Worm (Caenorhabditis elegans) whole organism, midembryonic: ENCODE measurements around the gene vps-37.

Experiments
- T22C8.4 ChIP-seq: fragments of 200-800 bp; sonication (Bioruptor generic); IDR thresholded peaks from 2 replicates; pipeline ENCODE4 v1.3.6; 2022; ENCODE audit warnings: missing genetic modification characterization, missing compliant biosample characterization
- cog-1 ChIP-seq: sonication (generic microtip); optimal IDR thresholded peaks from 2 replicates; lab custom pipeline; 2016; ENCODE audit warnings: missing genetic modification characterization, missing compliant biosample characterization
- flt-1 ChIP-seq: fragments of 200-800 bp; sonication (Bioruptor generic); IDR thresholded peaks from 2 replicates; pipeline ENCODE4 v1.3.6; 2022; ENCODE audit warnings: missing genetic modification characterization, missing compliant biosample characterization
- klf-2 ChIP-seq: fragments of 200-800 bp; sonication (Bioruptor generic); conservative IDR thresholded peaks from 2 replicates; pipeline ENCODE4 v1.3.6; 2022; ENCODE audit warnings: missing genetic modification reagents, missing genetic modification characterization, missing compliant biosample characterization
- med-1 ChIP-seq: sonication (generic microtip); optimal IDR thresholded peaks from 2 replicates; lab custom pipeline; 2017; ENCODE audit warnings: missing genetic modification characterization, mild to moderate bottlenecking, missing compliant biosample characterization, antibody characterized with exemption, missing genetic modification reagents; ENCODE audit not compliant: insufficient read depth
- ref-1 ChIP-seq: fragments of 200-800 bp; sonication (Bioruptor generic); conservative IDR thresholded peaks from 2 replicates; pipeline ENCODE4 v1.3.6; 2022; ENCODE audit warnings: missing genetic modification reagents, missing genetic modification characterization, missing compliant biosample characterization
- tab-1 ChIP-seq: fragments of 200-800 bp; sonication (Bioruptor generic); IDR thresholded peaks from 2 replicates; pipeline ENCODE4 v1.3.6; 2022; ENCODE audit warnings: missing genetic modification characterization, missing compliant biosample characterization
- ztf-23 ChIP-seq: fragments of 200-800 bp; sonication (Bioruptor generic); IDR thresholded peaks from 2 replicates; pipeline ENCODE4 v1.3.6; 2022; ENCODE audit warnings: missing genetic modification reagents, missing genetic modification characterization, missing compliant biosample characterization
- ztf-29 ChIP-seq: fragments of 200-800 bp; sonication (Bioruptor generic); IDR thresholded peaks from 2 replicates; pipeline ENCODE4 v1.3.6; 2022; ENCODE audit warnings: missing genetic modification reagents, missing genetic modification characterization, missing compliant biosample characterization

Gene vps-37

DNA sequence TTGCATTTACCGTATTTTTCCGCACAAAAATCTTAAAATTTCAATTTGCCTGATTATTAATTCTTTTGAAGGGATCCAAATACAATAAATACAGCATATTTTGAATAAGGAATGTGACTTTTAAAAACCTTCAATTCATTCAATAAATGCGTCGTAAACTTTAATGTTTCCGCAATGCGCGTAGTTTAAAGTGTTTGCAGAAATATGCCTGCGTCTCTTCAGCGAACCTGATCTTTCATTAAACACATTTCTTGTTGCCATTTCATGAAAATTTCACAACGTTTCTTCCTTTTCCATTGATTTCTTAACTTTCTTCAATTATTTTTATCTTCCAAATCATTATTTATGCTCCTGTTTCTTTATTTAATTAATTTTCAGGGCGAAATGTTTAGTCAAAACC, at the start of gene vps-37:
TSS of gene vps-37 (plus strand) at position 378 of the 400 bp plus-strand sequence.
- TF ChIP-seq tab-1 (GFP tag; lab: Robert Waterston, UW) (peak; percentile 12; the same call in 1 of the 2 replicates), flt-1 (GFP tag; lab: Robert Waterston, UW) (0 out of 2 replicates have a peak, but pooled peaks have one; percentile 59), ztf-23 (GFP tag; lab: Robert Waterston, UW) (peak; percentile 41; the same call in 1 of the 2 replicates), cog-1 (peak; percentile 45), ref-1 (GFP tag; lab: Robert Waterston, UW) (no peak)

DNA sequence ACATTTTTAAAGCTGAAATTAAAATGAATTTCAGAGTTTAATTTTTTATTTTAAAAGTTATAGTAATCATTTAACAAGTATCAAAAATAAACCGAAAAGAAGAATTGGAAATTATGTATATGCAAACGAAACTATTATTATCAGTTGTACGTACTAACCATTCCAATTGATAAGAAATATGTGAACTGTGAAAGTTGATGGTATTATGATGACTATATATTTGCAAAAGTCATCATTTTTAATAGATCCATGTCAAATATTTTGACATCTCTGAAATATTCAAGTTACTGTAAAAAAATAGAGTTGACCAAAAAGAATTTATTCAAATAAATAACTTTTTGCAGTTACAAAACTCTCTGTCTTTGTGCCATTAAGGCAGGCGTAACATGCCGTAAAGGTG, 44.4 kb upstream of the vps-37 start, which contains the start of gene ugt-48:
TSS of gene ugt-48 (minus strand) at position 12 of the 400 bp plus-strand sequence.
- TF ChIP-seq tab-1 (GFP tag; lab: Robert Waterston, UW) = no peak
- no peak for TF ChIP-seq cog-1
- TF ChIP-seq ref-1 (GFP tag; lab: Robert Waterston, UW) = no peak
- no peak for TF ChIP-seq med-1 (GFP tag; lab: Kevin White, UChicago)

DNA sequence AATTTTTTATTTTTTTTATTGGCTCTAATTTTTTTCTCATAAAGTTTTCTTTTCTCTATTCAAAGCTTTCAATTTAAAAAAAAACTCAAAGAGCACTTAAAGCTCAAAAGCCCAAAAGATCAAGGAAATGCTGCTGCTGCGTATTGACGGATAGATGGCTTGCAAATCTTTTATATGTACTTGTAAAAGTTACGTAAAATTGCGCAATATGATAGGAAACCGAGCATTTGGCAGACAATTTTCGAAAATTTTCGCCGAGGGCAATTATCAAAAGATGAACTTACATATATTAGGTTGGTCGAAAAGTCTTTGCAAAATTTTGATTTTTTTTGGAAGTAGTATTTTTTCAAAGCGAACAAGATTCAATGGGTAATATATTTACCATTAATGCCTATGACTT, 44.0 kb upstream of the vps-37 start:
- TF ChIP-seq ztf-29 (no peak), cog-1 (no peak), flt-1 (GFP tag; lab: Robert Waterston, UW) (no peak), ref-1 (GFP tag; lab: Robert Waterston, UW) (no peak), T22C8.4 (GFP tag; lab: Robert Waterston, UW) (no peak), med-1 (GFP tag; lab: Kevin White, UChicago) (no peak), klf-2 (GFP tag; lab: Robert Waterston, UW) (no peak), ztf-23 (GFP tag; lab: Robert Waterston, UW) (no peak), tab-1 (GFP tag; lab: Robert Waterston, UW) (no peak)

DNA sequence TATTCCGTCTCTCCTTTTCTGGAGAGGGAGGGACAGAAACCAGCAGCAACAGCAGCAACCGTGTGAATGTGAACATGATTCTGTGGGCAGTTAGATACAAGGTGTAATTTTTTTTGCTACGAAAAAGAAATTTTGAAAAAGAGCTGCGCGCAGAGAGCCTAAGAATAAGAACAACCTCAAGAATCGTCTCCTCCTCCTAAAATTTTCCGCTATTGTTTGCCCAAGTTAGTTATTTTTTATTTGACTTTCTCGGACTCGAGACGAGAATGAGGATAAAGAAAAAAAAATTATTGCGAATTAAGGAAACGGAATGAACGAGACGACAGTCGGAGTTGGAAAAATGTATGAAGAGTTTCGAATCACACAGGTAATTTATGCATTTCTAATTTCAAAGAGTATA, 33.9 kb upstream of the vps-37 start, which contains the start of gene glb-5:
TSS of gene glb-5 (plus strand) at position 301 of the 400 bp plus-strand sequence.
- TF ChIP-seq tab-1 (GFP tag; lab: Robert Waterston, UW) (no peak), ref-1 (GFP tag; lab: Robert Waterston, UW) (no peak), klf-2 (GFP tag; lab: Robert Waterston, UW) (no peak), med-1 (GFP tag; lab: Kevin White, UChicago) (no peak), ztf-29 (no peak), cog-1 (no peak), flt-1 (GFP tag; lab: Robert Waterston, UW) (no peak), T22C8.4 (GFP tag; lab: Robert Waterston, UW) (no peak), ztf-23 (GFP tag; lab: Robert Waterston, UW) (no peak)

DNA sequence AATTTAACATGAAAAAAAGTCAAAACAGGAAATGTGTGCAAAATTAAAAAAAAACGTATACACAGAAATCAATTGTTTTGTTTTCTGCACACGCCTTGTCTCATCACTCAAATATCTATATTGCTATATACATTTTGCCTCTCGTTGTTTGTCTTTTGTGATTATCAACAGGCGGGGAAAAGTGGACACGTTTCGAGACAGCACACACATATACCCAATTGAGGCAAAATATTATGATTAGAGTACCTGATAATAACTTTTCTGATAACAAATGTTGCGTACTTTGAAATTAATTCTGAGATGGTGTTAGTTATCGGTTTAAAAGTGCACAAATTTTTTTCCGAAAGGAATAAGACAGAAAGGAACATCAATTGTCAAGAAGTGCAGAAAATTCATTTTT, 32.6 kb upstream of the vps-37 start:
- TF ChIP-seq klf-2 (GFP tag; lab: Robert Waterston, UW) = no peak
- no peak for TF ChIP-seq flt-1 (GFP tag; lab: Robert Waterston, UW)
- TF ChIP-seq ztf-29 = no peak
- TF ChIP-seq cog-1 = no peak
- TF ChIP-seq T22C8.4 (GFP tag; lab: Robert Waterston, UW) = no peak
- no peak for TF ChIP-seq med-1 (GFP tag; lab: Kevin White, UChicago)
- TF ChIP-seq tab-1 (GFP tag; lab: Robert Waterston, UW) = no peak
- no peak for TF ChIP-seq ref-1 (GFP tag; lab: Robert Waterston, UW)
- TF ChIP-seq ztf-23 (GFP tag; lab: Robert Waterston, UW) = no peak

DNA sequence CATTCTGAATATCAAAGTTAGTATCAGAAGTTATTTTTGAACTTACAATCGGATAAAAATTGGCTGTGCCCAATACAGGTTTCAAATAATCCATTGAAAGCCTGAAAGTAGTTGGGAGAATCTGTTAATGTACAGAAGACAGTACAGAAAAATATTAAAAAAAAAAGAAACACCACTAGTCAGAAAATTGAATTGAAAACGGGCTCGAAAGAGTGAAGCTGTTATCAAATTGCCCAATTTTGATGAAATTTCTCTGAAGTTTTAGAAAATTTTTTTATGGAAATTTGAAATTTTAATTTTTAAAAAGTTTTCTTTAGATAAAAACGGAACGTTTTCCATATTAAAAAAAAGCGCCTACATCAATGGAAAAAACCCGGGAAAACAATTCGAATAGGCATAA, 25.4 kb upstream of the vps-37 start, which contains the start of gene C18C4.7:
TSS of gene C18C4.7 (minus strand) at position 101 of the 400 bp plus-strand sequence.
- TF ChIP-seq ztf-29 (no peak), T22C8.4 (GFP tag; lab: Robert Waterston, UW) (no peak), med-1 (GFP tag; lab: Kevin White, UChicago) (no peak), flt-1 (GFP tag; lab: Robert Waterston, UW) (no peak)

DNA sequence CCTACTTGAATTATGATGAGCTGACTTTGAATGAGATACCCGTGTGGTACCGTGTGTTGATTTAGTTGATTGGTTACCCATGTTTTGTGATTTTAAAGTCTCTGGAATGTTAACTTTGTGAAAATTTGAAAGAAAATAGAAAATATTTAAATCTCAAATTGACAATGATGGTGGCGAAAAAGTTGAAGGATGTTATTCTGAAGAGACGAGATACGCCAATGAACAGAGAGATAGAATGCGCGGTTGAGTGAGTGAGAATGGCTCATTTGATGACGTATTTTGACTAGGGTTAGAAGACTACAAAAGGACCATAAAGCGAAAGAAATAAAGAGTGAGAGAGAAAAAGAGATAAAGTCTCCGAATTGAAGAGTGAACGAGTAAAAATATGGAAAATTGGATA, 22.1 kb upstream of the vps-37 start, which contains the start of gene glb-6:
TSS of gene glb-6 (minus strand) at position 101 of the 400 bp plus-strand sequence.
- TF ChIP-seq klf-2 (GFP tag; lab: Robert Waterston, UW) (no peak), med-1 (GFP tag; lab: Kevin White, UChicago) (no peak), T22C8.4 (GFP tag; lab: Robert Waterston, UW) (no peak)

DNA sequence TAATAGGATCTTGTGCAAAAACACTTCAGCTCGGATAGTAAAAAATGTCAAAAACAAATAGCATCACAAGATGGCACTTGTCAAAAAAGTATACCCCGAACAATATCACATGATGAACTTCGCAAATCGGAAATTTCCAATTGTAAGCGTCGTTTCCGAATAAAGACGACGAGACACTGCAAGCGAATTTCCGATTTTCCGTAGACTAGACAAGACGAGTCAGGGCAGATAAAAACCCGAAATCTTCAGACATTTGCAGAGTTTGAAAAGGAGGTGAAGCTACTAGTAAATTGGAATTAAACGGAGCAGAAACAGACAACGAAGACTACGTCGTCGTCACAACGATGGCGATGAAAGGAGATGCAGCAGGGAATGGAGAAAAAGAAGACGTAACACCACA, 20.8 kb upstream of the vps-37 start:
- no peak for TF ChIP-seq klf-2 (GFP tag; lab: Robert Waterston, UW)
- no peak for TF ChIP-seq cog-1
- TF ChIP-seq ztf-23 (GFP tag; lab: Robert Waterston, UW) = no peak
- no peak for TF ChIP-seq T22C8.4 (GFP tag; lab: Robert Waterston, UW)
- TF ChIP-seq tab-1 (GFP tag; lab: Robert Waterston, UW) = no peak
- no peak for TF ChIP-seq ref-1 (GFP tag; lab: Robert Waterston, UW)
- TF ChIP-seq ztf-29 = no peak
- TF ChIP-seq flt-1 (GFP tag; lab: Robert Waterston, UW) = no peak
- TF ChIP-seq med-1 (GFP tag; lab: Kevin White, UChicago) = no peak

DNA sequence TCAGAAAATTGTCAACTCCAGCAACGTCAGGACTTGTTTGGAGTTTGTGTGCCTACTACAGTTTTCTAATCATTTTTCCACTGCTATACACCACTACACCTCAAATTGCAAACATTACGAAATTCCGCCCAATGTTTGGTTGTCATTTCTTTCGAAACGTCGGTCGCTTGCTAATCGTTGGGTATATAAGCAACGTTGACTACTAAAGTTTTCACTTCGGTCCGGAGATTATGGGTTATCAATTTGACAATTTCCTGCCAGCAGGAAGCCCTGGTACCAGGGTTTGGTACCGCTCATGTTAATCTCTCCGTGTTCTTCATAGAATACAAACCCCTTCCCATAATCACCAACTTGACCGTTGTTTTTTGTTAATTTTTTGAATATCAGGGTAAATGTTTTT, 16.5 kb upstream of the vps-37 start:
- TF ChIP-seq ztf-23 (GFP tag; lab: Robert Waterston, UW) = no peak
- no peak for TF ChIP-seq tab-1 (GFP tag; lab: Robert Waterston, UW)
- TF ChIP-seq klf-2 (GFP tag; lab: Robert Waterston, UW) = no peak
- TF ChIP-seq med-1 (GFP tag; lab: Kevin White, UChicago) = no peak
- TF ChIP-seq ztf-29 = no peak
- no peak for TF ChIP-seq cog-1
- TF ChIP-seq flt-1 (GFP tag; lab: Robert Waterston, UW) = no peak
- no peak for TF ChIP-seq ref-1 (GFP tag; lab: Robert Waterston, UW)
- TF ChIP-seq T22C8.4 (GFP tag; lab: Robert Waterston, UW) = no peak

DNA sequence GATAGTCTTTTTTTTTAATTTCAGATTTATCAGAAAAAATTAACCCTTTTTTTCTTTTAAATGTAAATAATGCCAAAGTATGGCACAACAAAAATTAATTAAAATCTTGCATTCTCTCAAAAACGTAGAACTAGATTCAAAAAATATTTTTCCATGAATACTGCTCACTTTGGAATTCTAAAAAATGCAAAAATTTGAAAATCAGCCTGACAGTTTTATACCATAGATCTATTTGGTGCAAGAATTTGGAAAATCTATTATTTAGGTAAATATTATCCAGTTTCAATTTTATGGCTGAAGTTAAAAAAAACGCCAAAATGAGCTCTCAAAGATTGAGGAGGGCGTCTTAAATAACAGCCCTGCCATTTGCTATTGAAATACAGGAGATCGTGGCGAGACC, 12.8 kb upstream of the vps-37 start:
- TF ChIP-seq ztf-23 (GFP tag; lab: Robert Waterston, UW) (no peak), T22C8.4 (GFP tag; lab: Robert Waterston, UW) (no peak), flt-1 (GFP tag; lab: Robert Waterston, UW) (no peak), tab-1 (GFP tag; lab: Robert Waterston, UW) (no peak)
